Fruit fly (Drosophila melanogaster) Kc167 (cell line): ENCODE results near the gene mRpL47.

ENCODE experiments used
- Sin3A ChIP-seq: fragments of >200 bp; optimal IDR thresholded peaks from 2 replicates; lab custom pipeline; 2018; ENCODE audit warnings: missing external identifiers
- h ChIP-seq: fragments of >200 bp; optimal IDR thresholded peaks from 3 replicates; lab custom pipeline; 2018; ENCODE audit warnings: missing external identifiers
- psq ChIP-seq: fragments of >200 bp; optimal IDR thresholded peaks from 2 replicates; lab custom pipeline; 2017; ENCODE audit warnings: missing external identifiers

DNA sequence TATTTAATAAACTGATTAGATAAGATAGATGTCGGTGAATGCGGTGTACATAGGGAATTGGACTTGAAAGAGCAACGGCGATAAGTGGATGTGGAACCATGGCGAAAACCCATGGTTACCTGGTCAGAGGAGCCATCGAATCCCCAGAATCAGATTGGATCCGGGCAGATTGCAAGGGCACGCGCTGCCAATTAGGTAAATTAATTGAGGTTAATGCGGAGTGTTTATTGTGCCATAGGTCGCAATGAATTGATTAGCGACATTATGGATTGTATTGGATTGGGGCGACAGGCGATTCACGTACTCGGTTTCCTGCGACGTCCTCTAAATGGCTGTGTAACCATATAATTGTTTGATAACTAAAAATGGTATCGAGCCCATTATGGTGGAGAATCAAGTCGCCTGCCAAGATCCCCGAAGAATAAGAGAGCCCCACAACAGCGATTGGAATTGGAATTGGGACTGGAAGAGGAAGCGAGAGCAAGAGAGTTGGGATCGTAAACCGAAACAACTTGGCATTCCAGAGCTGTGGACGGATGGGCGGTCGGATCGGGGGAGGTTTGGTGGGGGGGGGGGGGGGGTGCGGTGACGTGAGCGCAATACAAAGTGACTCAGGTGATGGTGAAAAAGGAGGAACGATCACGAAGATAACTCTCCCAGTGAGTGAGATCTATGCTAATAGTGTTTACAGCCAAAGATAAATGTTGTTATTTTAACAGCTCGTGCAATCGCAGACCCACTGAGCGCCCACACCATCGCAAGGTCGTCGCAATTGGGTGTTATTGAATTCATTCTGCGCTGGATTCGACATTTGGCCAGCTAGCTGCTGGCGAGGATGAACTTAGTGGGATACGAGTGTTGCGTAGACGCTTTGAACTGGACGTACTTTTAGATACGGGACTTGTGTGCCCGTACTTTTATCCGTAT is 14.0 kb downstream of the mRpL47 start:
- TF ChIP-seq psq = no peak
- TF ChIP-seq Sin3A = no peak
- no peak for TF ChIP-seq h (lab: Kevin White, UChicago)
